Worm (Caenorhabditis elegans) whole organism, young adult: ENCODE results near the gene srx-50.

ENCODE experiments used
- F49E8.2 ChIP-seq: sonication (generic microtip); optimal IDR thresholded peaks from 3 replicates; lab custom pipeline; 2017; ENCODE audit warnings: missing genetic modification characterization, mild to moderate bottlenecking, missing compliant biosample characterization, antibody characterized with exemption, moderate library complexity; ENCODE audit not compliant: insufficient read depth
- bed-1 ChIP-seq: fragments of 200-800 bp; sonication (Bioruptor generic); IDR thresholded peaks from 2 replicates; pipeline ENCODE4 v1.3.6; 2022; ENCODE audit warnings: missing genetic modification reagents, missing genetic modification characterization, missing compliant biosample characterization
- gei-17 ChIP-seq: fragments of 200-800 bp; sonication (Bioruptor generic); optimal IDR thresholded peaks from 2 replicates; lab custom pipeline; 2018; ENCODE audit warnings: mild to moderate bottlenecking, missing genetic modification characterization, missing compliant biosample characterization
- lsy-27 ChIP-seq: sonication (generic microtip); optimal IDR thresholded peaks from 2 replicates; lab custom pipeline; 2017; ENCODE audit warnings: missing genetic modification characterization, mild to moderate bottlenecking, missing compliant biosample characterization, antibody characterized with exemption, missing genotype, borderline replicate concordance; ENCODE audit not compliant: insufficient read depth
- tbx-9 ChIP-seq: sonication (generic microtip); optimal IDR thresholded peaks from 2 replicates; lab custom pipeline; 2016; ENCODE audit warnings: borderline replicate concordance, missing genetic modification characterization, inconsistent platforms, missing compliant biosample characterization
- unc-62 ChIP-seq: fragments of 150-350 bp; optimal IDR thresholded peaks from 2 replicates; lab custom pipeline; 2014; ENCODE audit warnings: missing biosample characterization, missing genetic modification reagents, missing genetic modification characterization

DNA sequence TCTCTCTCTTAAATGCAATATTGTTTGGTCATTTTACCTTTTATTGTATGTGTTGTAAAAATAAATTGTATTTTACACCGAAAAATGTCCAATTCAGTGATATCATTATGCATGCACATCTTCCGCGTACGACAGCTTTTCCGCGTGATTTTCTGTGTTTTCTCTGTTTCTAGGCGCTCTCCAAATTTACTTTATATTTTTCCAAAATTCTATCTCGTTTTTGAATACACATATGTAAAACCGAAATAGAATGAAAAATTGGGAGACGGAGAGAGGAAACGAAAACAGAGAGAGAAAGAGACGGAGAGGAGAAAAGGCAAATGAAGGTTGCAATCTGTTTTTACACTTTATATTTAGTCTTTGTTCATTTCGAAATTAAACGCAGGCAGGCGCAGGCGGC is 41.3 kb upstream of the srx-50 start:
- TF ChIP-seq lsy-27 (tag; lab: Kevin White, UChicago) (no peak), bed-1 (GFP tag; lab: Robert Waterston, UW) (no peak), unc-62 (GFP tag; lab: Kevin White, UChicago) (no peak), gei-17 (no peak), F49E8.2 (tag; lab: Kevin White, UChicago) (no peak), tbx-9 (tag; lab: Kevin White, UChicago) (no peak)
